Fruit fly (Drosophila melanogaster): ENCODE measurements around the gene Best1.

DNA sequence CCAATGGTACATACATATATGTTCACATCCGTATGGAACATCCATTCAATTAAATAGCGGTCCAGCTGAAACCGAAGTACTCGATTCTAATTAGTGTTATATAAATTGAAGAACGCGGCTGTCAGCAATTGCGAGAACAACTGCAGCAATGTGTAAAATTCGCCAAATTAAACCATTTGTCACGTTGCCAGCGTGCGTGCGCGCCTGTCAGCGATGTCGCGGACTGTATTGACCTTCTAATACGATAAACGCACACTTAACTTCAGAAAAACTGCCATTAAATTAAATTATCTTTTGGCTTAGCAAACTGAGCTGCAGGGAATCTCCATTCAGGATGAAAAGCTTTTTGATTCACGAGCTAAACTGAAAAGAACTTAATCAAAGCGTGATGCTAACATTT is 23.1 kb downstream of the Best1 start:
- no peak for TF ChIP-seq Opbp (GFP tag; IDR thresholded peaks at IDR 0.05; ENCODE audit: partially characterized antibody)
- TF ChIP-seq fd3F (GFP tag; optimal IDR thresholded peaks at IDR 0.05), result no peak
- TF ChIP-seq CG12942 (GFP tag; optimal IDR thresholded peaks at IDR 0.05), result no peak
- TF ChIP-seq Dfd (GFP tag; optimal IDR thresholded peaks at IDR 0.05), result no peak
- no peak for TF ChIP-seq fu2 (GFP tag; optimal IDR thresholded peaks at IDR 0.05)
- no peak for TF ChIP-seq CG17328 (GFP tag; IDR thresholded peaks at IDR 0.05)
- TF ChIP-seq dmrt11E (tag; optimal IDR thresholded peaks at IDR 0.05), result no peak
- no peak for TF ChIP-seq Atf-2 (GFP tag; optimal IDR thresholded peaks at IDR 0.05)
